Fruit fly (Drosophila melanogaster) whole organism, embryonic: ENCODE results near the gene CG10651.

Experiments
- Asciz ChIP-seq: fragments of 200-800 bp; sonication (Bioruptor generic); optimal IDR thresholded peaks from 2 replicates; lab custom pipeline; 2017; ENCODE audit warnings: missing biosample characterization, mild to moderate bottlenecking, missing genetic modification characterization, missing genetic modification reagents
- B-H2 ChIP-seq: fragments of 200-800 bp; sonication (Bioruptor generic); optimal IDR thresholded peaks from 2 replicates; lab custom pipeline; 2018; ENCODE audit warnings: missing biosample characterization, mild to moderate bottlenecking, missing genetic modification characterization
- CG10209 ChIP-seq: fragments of 200-800 bp; sonication (Bioruptor generic); optimal IDR thresholded peaks from 3 replicates; lab custom pipeline; 2017; ENCODE audit warnings: missing biosample characterization, mild to moderate bottlenecking, missing genetic modification characterization, missing genetic modification reagents
- CG10431 ChIP-seq: fragments of 200-800 bp; sonication (Bioruptor generic); optimal IDR thresholded peaks from 3 replicates; lab custom pipeline; 2018; ENCODE audit warnings: missing biosample characterization, mild to moderate bottlenecking, missing genetic modification characterization
- CG10543 ChIP-seq: fragments of 200-800 bp; sonication (Bioruptor generic); optimal IDR thresholded peaks from 3 replicates; lab custom pipeline; 2017; ENCODE audit warnings: missing biosample characterization, mild to moderate bottlenecking, missing genetic modification characterization, moderate library complexity
- CG11085 ChIP-seq: fragments of 200-800 bp; sonication (Bioruptor generic); IDR thresholded peaks from 2 replicates; pipeline ENCODE4 v1.3.6; 2022; ENCODE audit warnings: missing biosample characterization, missing genetic modification characterization
- CG11456 ChIP-seq: fragments of 200-800 bp; sonication (Bioruptor generic); IDR thresholded peaks from 3 replicates; pipeline ENCODE4 v1.3.6; 2022; ENCODE audit warnings: missing biosample characterization, missing genetic modification characterization
- CG11560 ChIP-seq: fragments of 200-800 bp; sonication (Bioruptor generic); IDR thresholded peaks from 3 replicates; pipeline ENCODE4 v1.3.6; 2022; ENCODE audit warnings: missing biosample characterization, missing genetic modification characterization
- CG11723 ChIP-seq: fragments of 200-800 bp; sonication (Bioruptor generic); optimal IDR thresholded peaks from 2 replicates; lab custom pipeline; 2017; ENCODE audit warnings: missing biosample characterization, mild to moderate bottlenecking, missing genetic modification characterization
- CG12942 ChIP-seq: fragments of 200-800 bp; sonication (Bioruptor generic); optimal IDR thresholded peaks from 3 replicates; lab custom pipeline; 2016; ENCODE audit warnings: missing biosample characterization, missing genetic modification characterization
- CG14441 ChIP-seq: fragments of 200-800 bp; sonication (Bioruptor generic); IDR thresholded peaks from 2 replicates; pipeline ENCODE4 v1.3.6; 2022; ENCODE audit warnings: missing biosample characterization, missing genetic modification characterization
- CG14667 ChIP-seq: fragments of 200-800 bp; sonication (Bioruptor generic); IDR thresholded peaks from 2 replicates; pipeline ENCODE4 v1.3.6; 2022; ENCODE audit warnings: missing biosample characterization, missing genetic modification characterization
- CG15073 ChIP-seq: fragments of 200-800 bp; sonication (Bioruptor generic); optimal IDR thresholded peaks from 2 replicates; lab custom pipeline; 2016; ENCODE audit warnings: missing biosample characterization, missing genetic modification characterization
- CG1602 ChIP-seq: fragments of 200-800 bp; sonication (Bioruptor generic); optimal IDR thresholded peaks from 3 replicates; lab custom pipeline; 2016; ENCODE audit warnings: missing biosample characterization, missing genetic modification characterization
- CG16815 ChIP-seq: fragments of 200-800 bp; sonication (Bioruptor generic); optimal IDR thresholded peaks from 3 replicates; lab custom pipeline; 2017; ENCODE audit warnings: missing biosample characterization, mild to moderate bottlenecking, missing genetic modification characterization
- CG1792 ChIP-seq: fragments of 200-800 bp; sonication (Bioruptor generic); optimal IDR thresholded peaks from 2 replicates; lab custom pipeline; 2016; ENCODE audit warnings: missing biosample characterization, missing genetic modification characterization
- CG18011 ChIP-seq: fragments of 200-800 bp; sonication (Bioruptor generic); optimal IDR thresholded peaks from 2 replicates; lab custom pipeline; 2017; ENCODE audit warnings: missing biosample characterization, missing genetic modification characterization, mild to moderate bottlenecking, moderate library complexity, missing genotype
- CG2199 ChIP-seq: fragments of 200-800 bp; sonication (Bioruptor generic); IDR thresholded peaks from 3 replicates; pipeline ENCODE4 v1.3.6; 2022; ENCODE audit warnings: missing biosample characterization, missing genetic modification characterization
- CG3065 ChIP-seq: fragments of 200-800 bp; sonication (Bioruptor generic); optimal IDR thresholded peaks from 2 replicates; lab custom pipeline; 2016; ENCODE audit warnings: missing biosample characterization, missing genetic modification characterization
- CG33213 ChIP-seq: fragments of 200-800 bp; sonication (Bioruptor generic); optimal IDR thresholded peaks from 3 replicates; lab custom pipeline; 2016; ENCODE audit warnings: missing biosample characterization, missing genetic modification characterization
- CG4424 ChIP-seq: fragments of 200-800 bp; sonication (Bioruptor generic); optimal IDR thresholded peaks from 3 replicates; lab custom pipeline; 2016; ENCODE audit warnings: missing biosample characterization, missing genetic modification characterization
- CG4820 ChIP-seq: fragments of 200-800 bp; sonication (Bioruptor generic); optimal IDR thresholded peaks from 3 replicates; lab custom pipeline; 2016; ENCODE audit warnings: missing biosample characterization, missing genetic modification characterization
- CG7271 ChIP-seq: fragments of 200-800 bp; sonication (Bioruptor generic); optimal IDR thresholded peaks from 2 replicates; lab custom pipeline; 2018; ENCODE audit warnings: missing biosample characterization, mild to moderate bottlenecking, missing genetic modification characterization, moderate library complexity
- CG7357 ChIP-seq: fragments of 200-800 bp; sonication (Bioruptor generic); IDR thresholded peaks from 3 replicates; pipeline ENCODE4 v1.3.6; 2022; ENCODE audit warnings: missing biosample characterization, missing genetic modification characterization
- CG9215 ChIP-seq: fragments of 200-800 bp; sonication (Bioruptor generic); IDR thresholded peaks from 2 replicates; pipeline ENCODE4 v1.3.6; 2022; ENCODE audit warnings: missing biosample characterization, missing genetic modification characterization
- CG9797 ChIP-seq: fragments of 200-800 bp; sonication (Bioruptor generic); optimal IDR thresholded peaks from 3 replicates; lab custom pipeline; 2018; ENCODE audit warnings: missing biosample characterization, mild to moderate bottlenecking, missing genetic modification characterization
- CHES-1-like ChIP-seq: fragments of 200-800 bp; sonication (Bioruptor generic); optimal IDR thresholded peaks from 2 replicates; lab custom pipeline; 2016; ENCODE audit warnings: missing biosample characterization, missing genetic modification characterization
- CoRest ChIP-seq: fragments of 200-800 bp; sonication (Bioruptor generic); optimal IDR thresholded peaks from 3 replicates; lab custom pipeline; 2018; ENCODE audit warnings: missing biosample characterization, mild to moderate bottlenecking, missing genetic modification characterization, moderate library complexity
- Eip74EF ChIP-seq, 2 experiments: fragments of 200-800 bp in 1 of 2; fragments of >200 bp in 1 of 2; sonication (Bioruptor generic) in 1 of 2; optimal IDR thresholded peaks; 2 replicates each; lab custom pipeline; 2017 to 2019; ENCODE audit warnings: missing biosample characterization in 2 of 2, missing genetic modification characterization in 2 of 2, mild to moderate bottlenecking in 1 of 2, moderate library complexity in 1 of 2
- Fer1 ChIP-seq: fragments of 200-800 bp; sonication (Bioruptor generic); optimal IDR thresholded peaks from 2 replicates; lab custom pipeline; 2017; ENCODE audit warnings: missing biosample characterization, mild to moderate bottlenecking, missing genetic modification characterization
- HLH3B ChIP-seq: fragments of 200-800 bp; sonication (Bioruptor generic); IDR thresholded peaks from 2 replicates; pipeline ENCODE4 v1.3.6; 2022; ENCODE audit warnings: missing biosample characterization, missing genetic modification characterization
- HLH4C ChIP-seq: fragments of 200-800 bp; sonication (Bioruptor generic); IDR thresholded peaks from 3 replicates; pipeline ENCODE4 v1.3.6; 2022; ENCODE audit warnings: missing biosample characterization, missing genetic modification characterization; ENCODE audit not compliant: partially characterized antibody
- HmgD ChIP-seq: fragments of 200-800 bp; sonication (Bioruptor generic); optimal IDR thresholded peaks from 3 replicates; lab custom pipeline; 2016; ENCODE audit warnings: missing biosample characterization, missing genetic modification characterization
- HmgZ ChIP-seq: fragments of 200-800 bp; sonication (Bioruptor generic); optimal IDR thresholded peaks from 2 replicates; lab custom pipeline; 2018; ENCODE audit warnings: missing biosample characterization, mild to moderate bottlenecking, missing genetic modification characterization
- Lhr ChIP-seq: fragments of 200-800 bp; sonication (Bioruptor generic); optimal IDR thresholded peaks from 3 replicates; lab custom pipeline; 2017; ENCODE audit warnings: mild to moderate bottlenecking, missing biosample characterization, missing genetic modification reagents, missing genetic modification characterization
- Lpt ChIP-seq: fragments of >200 bp; optimal IDR thresholded peaks from 2 replicates; lab custom pipeline; 2018; ENCODE audit warnings: missing biosample characterization, missing genetic modification characterization
- PHDP ChIP-seq: fragments of 200-800 bp; sonication (Bioruptor generic); optimal IDR thresholded peaks from 3 replicates; lab custom pipeline; 2018; ENCODE audit warnings: missing biosample characterization, mild to moderate bottlenecking, missing genetic modification characterization, moderate library complexity
- Vsx1 ChIP-seq: fragments of 200-800 bp; sonication (Bioruptor generic); optimal IDR thresholded peaks from 2 replicates; lab custom pipeline; 2017; ENCODE audit warnings: missing biosample characterization, mild to moderate bottlenecking, missing genetic modification characterization, missing genetic modification reagents
- abd-A ChIP-seq: fragments of 200-800 bp; sonication (Bioruptor generic); optimal IDR thresholded peaks from 3 replicates; lab custom pipeline; 2019; ENCODE audit warnings: missing biosample characterization, mild to moderate bottlenecking, missing genetic modification characterization, moderate library complexity
- chinmo ChIP-seq: fragments of 200-800 bp; sonication (Bioruptor generic); IDR thresholded peaks from 4 replicates; pipeline ENCODE4 v1.3.6; 2022; ENCODE audit warnings: missing biosample characterization, missing genetic modification characterization; ENCODE audit not compliant: partially characterized antibody
- ci ChIP-seq: fragments of 200-800 bp; sonication (Bioruptor generic); IDR thresholded peaks from 3 replicates; pipeline ENCODE4 v1.3.6; 2022; ENCODE audit warnings: missing biosample characterization, missing genetic modification characterization
- crol ChIP-seq: fragments of 200-800 bp; sonication (Bioruptor generic); IDR thresholded peaks from 2 replicates; pipeline ENCODE4 v1.3.6; 2022; ENCODE audit warnings: missing biosample characterization, missing genetic modification characterization
- da ChIP-seq: fragments of 200-800 bp; sonication (Bioruptor generic); optimal IDR thresholded peaks from 2 replicates; lab custom pipeline; 2016; ENCODE audit warnings: missing biosample characterization, missing genetic modification characterization
- eyg ChIP-seq: fragments of 200-800 bp; sonication (Bioruptor generic); optimal IDR thresholded peaks from 3 replicates; lab custom pipeline; 2016; ENCODE audit warnings: missing biosample characterization, missing genetic modification characterization
- ftz-f1 ChIP-seq: fragments of 200-800 bp; sonication (Bioruptor generic); optimal IDR thresholded peaks from 2 replicates; lab custom pipeline; 2016; ENCODE audit warnings: missing biosample characterization, missing genetic modification characterization
- gcm ChIP-seq: fragments of 200-800 bp; sonication (Bioruptor generic); optimal IDR thresholded peaks from 2 replicates; lab custom pipeline; 2019; ENCODE audit warnings: missing biosample characterization, mild to moderate bottlenecking, missing genetic modification characterization, moderate library complexity
- gro ChIP-seq: fragments of 200-800 bp; sonication (Bioruptor generic); optimal IDR thresholded peaks from 2 replicates; lab custom pipeline; 2016; ENCODE audit warnings: missing biosample characterization, missing genetic modification characterization
- jing ChIP-seq: fragments of 200-800 bp; sonication (Bioruptor generic); optimal IDR thresholded peaks from 2 replicates; lab custom pipeline; 2018; ENCODE audit warnings: missing biosample characterization, mild to moderate bottlenecking, missing genetic modification characterization
- oc ChIP-seq: fragments of 200-800 bp; sonication (Bioruptor generic); optimal IDR thresholded peaks from 2 replicates; lab custom pipeline; 2018; ENCODE audit warnings: missing biosample characterization, mild to moderate bottlenecking, missing genetic modification characterization, moderate library complexity
- vfl ChIP-seq: fragments of 200-800 bp; sonication (Bioruptor generic); optimal IDR thresholded peaks from 2 replicates; lab custom pipeline; 2016; ENCODE audit warnings: missing biosample characterization, missing genetic modification characterization
- yki ChIP-seq: fragments of >200 bp; optimal IDR thresholded peaks from 3 replicates; lab custom pipeline; 2018
- zen ChIP-seq: fragments of 200-800 bp; sonication (Bioruptor generic); optimal IDR thresholded peaks from 3 replicates; lab custom pipeline; 2018; ENCODE audit warnings: missing biosample characterization, mild to moderate bottlenecking, missing genetic modification characterization, moderate library complexity

CG10651 gene

DNA sequence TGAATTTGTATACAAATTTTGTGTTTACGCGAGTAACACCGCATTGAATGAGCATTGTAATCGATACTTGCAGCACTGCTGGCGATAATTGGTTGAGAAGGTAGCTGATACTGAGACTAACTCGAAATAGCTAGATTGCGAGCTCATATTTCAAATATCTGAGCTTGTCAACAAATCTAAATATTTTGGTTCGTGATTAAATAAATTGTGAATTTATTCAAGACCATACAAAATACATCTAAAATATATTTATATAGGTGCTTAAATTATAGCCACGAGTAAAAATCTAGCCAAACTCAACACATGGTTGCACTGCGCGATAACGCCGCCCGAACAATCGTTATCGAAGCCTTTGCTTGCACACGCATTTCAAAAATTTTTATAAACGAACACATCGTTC lies 40.9 kb downstream of the CG10651 start, which contains the start of the genes Taf13 and nesd (continued):
- TF ChIP-seq CG11560: no peak
- TF ChIP-seq ftz-f1 (GFP tag; lab: Kevin White, UChicago): no peak
- no peak for TF ChIP-seq CG11723 (GFP tag; lab: Kevin White, UChicago)
- TF ChIP-seq Lhr: peak; percentile 55
- no peak for TF ChIP-seq Asciz
- TF ChIP-seq CG10209 (GFP tag; lab: Kevin White, UChicago): no peak
- no peak for TF ChIP-seq Eip74EF (GFP tag; optimal IDR thresholded peaks at IDR 0.05; lab: Kevin White, UChicago)
- peak; percentile 72 for TF ChIP-seq CoRest (tag; lab: Kevin White, UChicago)
- no peak for TF ChIP-seq oc
- no peak for TF ChIP-seq CG10431 (GFP tag; lab: Kevin White, UChicago)
- TF ChIP-seq yki (lab: Kevin White, UChicago): no peak
- peak; percentile 18 for TF ChIP-seq CG33213 (GFP tag; lab: Kevin White, UChicago)
- TF ChIP-seq PHDP (tag; lab: Kevin White, UChicago): peak; percentile 51
- TF ChIP-seq ci (GFP tag; lab: Robert Waterston, UW): no peak
- TF ChIP-seq CG1602: no peak
- TF ChIP-seq CG2199 (GFP tag; lab: Robert Waterston, UW): no peak
- TF ChIP-seq eyg (GFP tag; lab: Kevin White, UChicago): no peak
- no peak for TF ChIP-seq CG11456 (GFP tag; lab: Robert Waterston, UW)
- TF ChIP-seq CG11085 (GFP tag; lab: Robert Waterston, UW): no peak
- TF ChIP-seq crol (GFP tag; lab: Robert Waterston, UW): no peak
- peak; percentile 38 for TF ChIP-seq CG4424
- TF ChIP-seq gcm (GFP tag; lab: Kevin White, UChicago): no peak
- no peak for TF ChIP-seq Lpt (GFP tag; lab: Kevin White, UChicago)
- TF ChIP-seq CG10543 (GFP tag; lab: Kevin White, UChicago): peak; percentile 32
- peak; percentile 29 for TF ChIP-seq B-H2
- peak; percentile 44 for TF ChIP-seq Fer1 (GFP tag; lab: Kevin White, UChicago)
- TF ChIP-seq CG9215 (GFP tag; lab: Robert Waterston, UW): no peak
- TF ChIP-seq CG18011: peak; percentile 9
- TF ChIP-seq vfl: no peak
- TF ChIP-seq CG9797: peak; percentile 32
- no peak for TF ChIP-seq jing (GFP tag; lab: Kevin White, UChicago)
- TF ChIP-seq CG1792 (GFP tag; lab: Kevin White, UChicago): no peak
- no peak for TF ChIP-seq CG7357 (GFP tag; lab: Robert Waterston, UW)
- TF ChIP-seq CG4820 (GFP tag; lab: Kevin White, UChicago): peak; percentile 20
- TF ChIP-seq CG16815 (GFP tag; lab: Kevin White, UChicago): no peak
- TF ChIP-seq abd-A (tag; lab: Kevin White, UChicago): no peak
- peak; percentile 42 for TF ChIP-seq zen
- TF ChIP-seq Vsx1: no peak
- 0 out of 4 replicates have a peak, but pooled peaks have one; percentile 35 for TF ChIP-seq chinmo (GFP tag; lab: Robert Waterston, UW)
- TF ChIP-seq CG7271 (tag; lab: Kevin White, UChicago): peak; percentile 51
- no peak for TF ChIP-seq CG15073 (GFP tag; lab: Kevin White, UChicago)
- no peak for TF ChIP-seq gro (GFP tag; lab: Kevin White, UChicago)
- no peak for TF ChIP-seq da (GFP tag; lab: Kevin White, UChicago)
- TF ChIP-seq CG14441 (GFP tag; lab: Robert Waterston, UW): no peak
- peak; percentile 4 for TF ChIP-seq CHES-1-like (GFP tag; lab: Kevin White, UChicago)
- peak; percentile 68 for TF ChIP-seq HmgZ
- TF ChIP-seq CG12942 (GFP tag; lab: Kevin White, UChicago): no peak
- no peak for TF ChIP-seq CG14667 (GFP tag; lab: Robert Waterston, UW)
- TF ChIP-seq HLH4C: peak; percentile 89
- TF ChIP-seq CG3065 (GFP tag; lab: Kevin White, UChicago): no peak
- TF ChIP-seq HLH3B (GFP tag; lab: Robert Waterston, UW): no peak
- no peak for TF ChIP-seq HmgD
